Worm (Caenorhabditis elegans): ENCODE measurements around the gene R10E4.1.

- no peak for TF ChIP-seq ztf-23 (GFP tag; IDR thresholded peaks at IDR 0.05)
- TF ChIP-seq klf-2 (GFP tag; conservative IDR thresholded peaks at IDR 0.05), result no peak
- no peak for TF ChIP-seq tab-1 (GFP tag; IDR thresholded peaks at IDR 0.05)
- peak; percentile 39; the same call in 1 of the 2 replicates for TF ChIP-seq ztf-29 (GFP tag; IDR thresholded peaks at IDR 0.05)
- no peak for TF ChIP-seq med-1 (GFP tag; optimal IDR thresholded peaks at IDR 0.05; ENCODE audit: insufficient read depth)
These were observed 45.8 kb upstream of the R10E4.1 start for ce11 chrIII:4223668-4224127.

Measured in whole organism, midembryonic.